Worm (Caenorhabditis elegans) whole organism, L4 larva: ENCODE data around the gene fip-3.

Source experiments
- ama-1 ChIP-seq: fragments of 150-350 bp; optimal IDR thresholded peaks from 2 replicates; lab custom pipeline; 2014; ENCODE audit warnings: inconsistent platforms, mixed read lengths
- ces-1 ChIP-seq: fragments of 150-350 bp; sonication (generic microtip); optimal IDR thresholded peaks from 4 replicates; lab custom pipeline; 2014; ENCODE audit warnings: missing biosample characterization, missing genetic modification reagents, missing genetic modification characterization
- cey-2 ChIP-seq: sonication (generic microtip); optimal IDR thresholded peaks from 3 replicates; lab custom pipeline; 2017; ENCODE audit warnings: missing genetic modification characterization, mild to moderate bottlenecking, missing compliant biosample characterization, antibody characterized with exemption, borderline replicate concordance; ENCODE audit not compliant: insufficient read depth
- dpl-1 ChIP-seq: fragments of 150-350 bp; optimal IDR thresholded peaks from 2 replicates; lab custom pipeline; 2014; ENCODE audit warnings: missing biosample characterization, missing genetic modification reagents, missing genetic modification characterization
- egl-27 ChIP-seq: sonication (generic microtip); optimal IDR thresholded peaks from 3 replicates; lab custom pipeline; 2017; ENCODE audit warnings: missing biosample characterization, missing genetic modification reagents, missing genetic modification characterization
- fos-1 ChIP-seq: fragments of 150-350 bp; optimal IDR thresholded peaks from 2 replicates; lab custom pipeline; 2014; ENCODE audit warnings: missing biosample characterization, missing genetic modification characterization
- gei-8 ChIP-seq: fragments of 200-800 bp; sonication (Bioruptor generic); optimal IDR thresholded peaks from 2 replicates; lab custom pipeline; 2018; ENCODE audit warnings: mild to moderate bottlenecking, missing genetic modification characterization, missing compliant biosample characterization
- lim-7 ChIP-seq: fragments of 200-800 bp; sonication (Bioruptor generic); IDR thresholded peaks from 2 replicates; pipeline ENCODE4 v1.3.6; 2022; ENCODE audit warnings: missing genetic modification characterization, missing compliant biosample characterization
- lin-39 ChIP-seq: fragments of 150-350 bp; optimal IDR thresholded peaks from 2 replicates; lab custom pipeline; 2014; ENCODE audit warnings: missing biosample characterization, missing genetic modification reagents, missing genetic modification characterization
- nhr-28 ChIP-seq: fragments of 150-350 bp; optimal IDR thresholded peaks from 2 replicates; lab custom pipeline; 2014; ENCODE audit warnings: missing biosample characterization, missing genetic modification characterization
- spr-3 ChIP-seq: fragments of 200-800 bp; sonication (Bioruptor generic); optimal IDR thresholded peaks from 2 replicates; lab custom pipeline; 2018; ENCODE audit warnings: mild to moderate bottlenecking, missing genetic modification characterization, missing compliant biosample characterization
- unc-62 ChIP-seq, 3 experiments: fragments of 150-350 bp in 1 of 3; sonication (generic microtip); optimal IDR thresholded peaks in 2 of 3; peaks in 1 of 3; 1 replicate in 1 of 3; 2 replicates in 2 of 3; lab custom pipeline; 2014 to 2017; ENCODE audit warnings: missing biosample characterization in 3 of 3, missing genetic modification characterization in 3 of 3, missing genetic modification reagents in 3 of 3, missing genotype in 1 of 3
- vab-7 ChIP-seq: fragments of 200-800 bp; sonication (Bioruptor generic); IDR thresholded peaks from 2 replicates; pipeline ENCODE4 v1.3.6; 2022; ENCODE audit warnings: missing genetic modification reagents, missing genetic modification characterization, missing compliant biosample characterization

ce11 chrIII:8555682-8556081 is 33.6 kb downstream of the fip-3 start:
- TF ChIP-seq cey-2 (tag; lab: Kevin White, UChicago) (no peak), ama-1 (lab: Kevin White, UChicago) (no peak), unc-62 (GFP tag; optimal IDR thresholded peaks at IDR 0.05 in 1 of 2; lab: Kevin White, UChicago) (no peak), unc-62 (tag; optimal IDR thresholded peaks at IDR 0.05; lab: Kevin White, UChicago) (no peak), egl-27 (tag; lab: Kevin White, UChicago) (no peak), lin-39 (tag; lab: Kevin White, UChicago) (no peak), fos-1 (tag; lab: Kevin White, UChicago) (no peak), dpl-1 (GFP tag; lab: Kevin White, UChicago) (no peak), lim-7 (GFP tag; lab: Robert Waterston, UW) (no peak), gei-8 (GFP tag; lab: Kevin White, UChicago) (no peak), ces-1 (GFP tag; lab: Kevin White, UChicago) (no peak), nhr-28 (tag; lab: Kevin White, UChicago) (no peak), vab-7 (GFP tag; lab: Robert Waterston, UW) (no peak), spr-3 (no peak)
